Worm (Caenorhabditis elegans) whole organism, L2 larva: ENCODE data around the gene clc-17.

ENCODE experiments used
- ceh-82 ChIP-seq: fragments of 150-350 bp; optimal IDR thresholded peaks from 2 replicates; lab custom pipeline; 2014; ENCODE audit warnings: missing biosample characterization, missing genetic modification characterization
- crh-2 ChIP-seq: sonication (generic microtip); optimal IDR thresholded peaks from 2 replicates; lab custom pipeline; 2017; ENCODE audit warnings: missing biosample characterization, missing genetic modification characterization
- dmd-4 ChIP-seq: sonication (generic microtip); optimal IDR thresholded peaks from 2 replicates; lab custom pipeline; 2017; ENCODE audit warnings: missing biosample characterization, missing genetic modification characterization
- elt-3 ChIP-seq: sonication (generic microtip); optimal IDR thresholded peaks from 2 replicates; lab custom pipeline; 2017; ENCODE audit warnings: missing biosample characterization, missing genetic modification characterization
- fos-1 ChIP-seq: fragments of 150-350 bp; optimal IDR thresholded peaks from 2 replicates; lab custom pipeline; 2014; ENCODE audit warnings: missing biosample characterization, missing genetic modification characterization
- gmeb-1 ChIP-seq: fragments of 150-350 bp; optimal IDR thresholded peaks from 2 replicates; lab custom pipeline; 2014; ENCODE audit warnings: missing biosample characterization, missing genetic modification characterization
- lin-39 ChIP-seq: fragments of 150-350 bp; optimal IDR thresholded peaks from 2 replicates; lab custom pipeline; 2014; ENCODE audit warnings: missing biosample characterization, missing genetic modification reagents, missing genetic modification characterization
- nhr-11 ChIP-seq: fragments of 150-350 bp; optimal IDR thresholded peaks from 2 replicates; lab custom pipeline; 2014; ENCODE audit warnings: missing biosample characterization, missing genetic modification characterization
- nhr-25 ChIP-seq: fragments of 150-350 bp; sonication (generic microtip); optimal IDR thresholded peaks from 3 replicates; lab custom pipeline; 2014; ENCODE audit warnings: missing biosample characterization, missing genetic modification characterization
- nhr-77 ChIP-seq: fragments of 150-350 bp; optimal IDR thresholded peaks from 2 replicates; lab custom pipeline; 2014; ENCODE audit warnings: missing biosample characterization, missing genetic modification characterization
- peb-1 ChIP-seq: fragments of 150-350 bp; optimal IDR thresholded peaks from 2 replicates; lab custom pipeline; 2014; ENCODE audit warnings: missing biosample characterization, missing genetic modification characterization
- skn-1 ChIP-seq: sonication (generic microtip); optimal IDR thresholded peaks from 2 replicates; lab custom pipeline; 2017; ENCODE audit warnings: missing biosample characterization, missing genetic modification characterization
- ztf-11 ChIP-seq: sonication (generic microtip); optimal IDR thresholded peaks from 2 replicates; lab custom pipeline; 2017; ENCODE audit warnings: missing biosample characterization, missing genetic modification characterization
- ztf-4 ChIP-seq: fragments of 150-350 bp; optimal IDR thresholded peaks from 2 replicates; lab custom pipeline; 2014; ENCODE audit warnings: missing biosample characterization, missing genetic modification characterization

DNA sequence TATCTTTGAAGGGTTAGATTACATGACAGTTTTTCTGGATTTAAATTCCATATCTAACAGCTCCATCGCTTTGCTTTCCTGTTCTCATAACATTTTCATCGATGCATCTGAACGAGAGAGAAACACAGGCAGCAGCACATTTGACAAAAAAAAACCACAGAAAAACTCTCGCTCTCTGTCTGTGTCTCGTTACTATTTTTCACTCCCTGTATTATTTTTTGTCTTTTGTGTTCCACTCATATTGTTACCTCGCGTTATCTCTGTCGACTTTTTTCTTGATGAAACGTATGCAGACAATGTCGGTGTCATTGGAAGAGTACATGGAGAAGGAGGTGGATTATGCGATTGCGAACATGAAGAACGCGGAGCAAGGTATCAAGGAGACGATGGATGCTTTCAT lies 18.2 kb upstream of the clc-17 start, which contains the start of gene W04G3.11:
- TF ChIP-seq ceh-82 (no peak), lin-39 (tag; lab: Kevin White, UChicago) (no peak), nhr-77 (tag; lab: Kevin White, UChicago) (no peak), ztf-11 (tag; lab: Kevin White, UChicago) (no peak), fos-1 (tag; lab: Kevin White, UChicago) (no peak), skn-1 (tag; lab: Kevin White, UChicago) (no peak), dmd-4 (tag; lab: Kevin White, UChicago) (no peak), ztf-4 (tag; lab: Kevin White, UChicago) (no peak), gmeb-1 (tag; lab: Kevin White, UChicago) (no peak), peb-1 (tag; lab: Kevin White, UChicago) (no peak), nhr-11 (tag; lab: Kevin White, UChicago) (no peak), crh-2 (tag; lab: Kevin White, UChicago) (no peak), nhr-25 (tag; lab: Kevin White, UChicago) (no peak), elt-3 (no peak)
